Worm (Caenorhabditis elegans) whole organism, young adult: ENCODE measurements around the gene F21C10.18.

Source experiments
- B0336.3 ChIP-seq: fragments of 200-800 bp; sonication (Bioruptor generic); IDR thresholded peaks from 2 replicates; pipeline ENCODE4 v1.3.6; 2022; ENCODE audit warnings: missing genetic modification characterization, missing compliant biosample characterization
- C17E4.6 ChIP-seq: fragments of 200-800 bp; sonication (Bioruptor generic); IDR thresholded peaks from 2 replicates; pipeline ENCODE4 v1.3.6; 2022; ENCODE audit warnings: missing genetic modification reagents, missing genetic modification characterization, missing compliant biosample characterization
- F22D6.2 ChIP-seq: sonication (generic microtip); optimal IDR thresholded peaks from 2 replicates; lab custom pipeline; 2016; ENCODE audit warnings: mild to moderate bottlenecking, missing genetic modification characterization, missing compliant biosample characterization
- F33H1.4 ChIP-seq: fragments of 200-800 bp; sonication (Bioruptor generic); IDR thresholded peaks from 2 replicates; pipeline ENCODE4 v1.3.6; 2022; ENCODE audit warnings: missing genetic modification reagents, missing genetic modification characterization, missing compliant biosample characterization
- F55B11.4 ChIP-seq: sonication (generic microtip); optimal IDR thresholded peaks from 2 replicates; lab custom pipeline; 2016; ENCODE audit warnings: missing compliant biosample characterization, missing genetic modification characterization, borderline replicate concordance; ENCODE audit not compliant: insufficient read depth
- akir-1 ChIP-seq: fragments of 200-800 bp; sonication (Bioruptor generic); optimal IDR thresholded peaks from 2 replicates; lab custom pipeline; 2018; ENCODE audit warnings: mild to moderate bottlenecking, missing genetic modification characterization, moderate library complexity, missing compliant biosample characterization
- ama-1 ChIP-seq, 3 experiments: fragments of 150-350 bp in 1 of 3; sonication (generic microtip) in 2 of 3; optimal IDR thresholded peaks; 2 replicates each; lab custom pipeline; 2014 to 2018; ENCODE audit warnings: missing biosample characterization in 2 of 3, missing genetic modification characterization in 2 of 3, missing genetic modification reagents in 2 of 3
- aptf-3 ChIP-seq: fragments of 200-800 bp; sonication (Bioruptor generic); IDR thresholded peaks from 2 replicates; pipeline ENCODE4 v1.3.6; 2022; ENCODE audit warnings: missing genetic modification characterization, missing compliant biosample characterization
- attf-3 ChIP-seq: fragments of 200-800 bp; sonication (Bioruptor generic); conservative IDR thresholded peaks from 2 replicates; pipeline ENCODE4 v1.3.6; 2022; ENCODE audit warnings: missing genetic modification reagents, missing genetic modification characterization, missing compliant biosample characterization
- attf-5 ChIP-seq: fragments of 200-800 bp; sonication (Bioruptor generic); optimal IDR thresholded peaks from 2 replicates; lab custom pipeline; 2018; ENCODE audit warnings: mild to moderate bottlenecking, missing genetic modification characterization, missing compliant biosample characterization
- attf-6 ChIP-seq: fragments of 200-800 bp; sonication (Bioruptor generic); IDR thresholded peaks from 2 replicates; pipeline ENCODE4 v1.3.6; 2022; ENCODE audit warnings: missing genetic modification reagents, missing genetic modification characterization, missing compliant biosample characterization
- ceh-79 ChIP-seq: sonication (generic microtip); optimal IDR thresholded peaks from 2 replicates; lab custom pipeline; 2017; ENCODE audit warnings: mild to moderate bottlenecking, missing genetic modification characterization, missing compliant biosample characterization
- chd-7 ChIP-seq: sonication (generic microtip); optimal IDR thresholded peaks from 2 replicates; lab custom pipeline; 2016; ENCODE audit warnings: mild to moderate bottlenecking, missing genetic modification characterization, moderate library complexity, missing compliant biosample characterization
- efl-1 ChIP-seq: fragments of 150-350 bp; optimal IDR thresholded peaks from 2 replicates; lab custom pipeline; 2014; ENCODE audit warnings: missing biosample characterization, missing genetic modification reagents, missing genetic modification characterization
- ets-4 ChIP-seq: fragments of 200-800 bp; sonication (Bioruptor generic); optimal IDR thresholded peaks from 2 replicates; lab custom pipeline; 2018; ENCODE audit warnings: mild to moderate bottlenecking, missing genetic modification characterization, missing compliant biosample characterization
- gei-17 ChIP-seq: fragments of 200-800 bp; sonication (Bioruptor generic); optimal IDR thresholded peaks from 2 replicates; lab custom pipeline; 2018; ENCODE audit warnings: mild to moderate bottlenecking, missing genetic modification characterization, missing compliant biosample characterization
- hlh-12 ChIP-seq: sonication (generic microtip); optimal IDR thresholded peaks from 2 replicates; lab custom pipeline; 2016; ENCODE audit warnings: missing genetic modification characterization, missing compliant biosample characterization
- hmg-1.2 ChIP-seq: fragments of 200-800 bp; sonication (Bioruptor generic); IDR thresholded peaks from 2 replicates; pipeline ENCODE4 v1.3.6; 2022; ENCODE audit warnings: missing genetic modification reagents, missing genetic modification characterization, missing compliant biosample characterization
- hmg-20 ChIP-seq: fragments of 200-800 bp; sonication (Bioruptor generic); IDR thresholded peaks from 2 replicates; pipeline ENCODE4 v1.3.6; 2022; ENCODE audit warnings: missing genetic modification reagents, missing genetic modification characterization, missing compliant biosample characterization
- hrde-1 ChIP-seq: sonication (generic microtip); optimal IDR thresholded peaks from 2 replicates; lab custom pipeline; 2016; ENCODE audit warnings: missing genetic modification characterization, mild to moderate bottlenecking, missing compliant biosample characterization, moderate library complexity, missing genotype, missing genetic modification reagents, borderline replicate concordance
- let-526 ChIP-seq: fragments of 200-800 bp; sonication (Bioruptor generic); IDR thresholded peaks from 2 replicates; pipeline ENCODE4 v1.3.6; 2022; ENCODE audit warnings: missing genetic modification reagents, missing genetic modification characterization, missing compliant biosample characterization
- lin-35 ChIP-seq, 3 experiments: fragments of 150-350 bp in 2 of 3; sonication (generic microtip) in 1 of 3; optimal IDR thresholded peaks; 2 replicates each; lab custom pipeline; 2014 to 2018; ENCODE audit warnings: missing biosample characterization in 3 of 3, missing genetic modification characterization in 3 of 3, missing genetic modification reagents in 3 of 3
- lsy-27 ChIP-seq: sonication (generic microtip); optimal IDR thresholded peaks from 2 replicates; lab custom pipeline; 2017; ENCODE audit warnings: missing genetic modification characterization, mild to moderate bottlenecking, missing compliant biosample characterization, antibody characterized with exemption, missing genotype, borderline replicate concordance; ENCODE audit not compliant: insufficient read depth
- madf-10 ChIP-seq: sonication (generic microtip); optimal IDR thresholded peaks from 2 replicates; lab custom pipeline; 2016; ENCODE audit warnings: mild to moderate bottlenecking, missing genetic modification characterization, missing compliant biosample characterization
- madf-3 ChIP-seq: fragments of 200-800 bp; sonication (Bioruptor generic); IDR thresholded peaks from 2 replicates; pipeline ENCODE4 v1.3.6; 2022; ENCODE audit warnings: missing genetic modification reagents, missing genetic modification characterization, missing compliant biosample characterization
- madf-6 ChIP-seq: fragments of 200-800 bp; sonication (Bioruptor generic); IDR thresholded peaks from 2 replicates; pipeline ENCODE4 v1.3.6; 2022; ENCODE audit warnings: missing genetic modification reagents, missing genetic modification characterization, missing compliant biosample characterization
- mcd-1 ChIP-seq: fragments of 200-800 bp; sonication (Bioruptor generic); IDR thresholded peaks from 2 replicates; pipeline ENCODE4 v1.3.6; 2022; ENCODE audit warnings: missing genetic modification reagents, missing genetic modification characterization, missing compliant biosample characterization
- nfya-1 ChIP-seq: sonication (generic microtip); optimal IDR thresholded peaks from 2 replicates; lab custom pipeline; 2017; ENCODE audit warnings: antibody characterized with exemption, missing compliant biosample characterization, missing genetic modification characterization, borderline replicate concordance; ENCODE audit not compliant: insufficient read depth
- nfya-2 ChIP-seq: fragments of 200-800 bp; sonication (Bioruptor generic); IDR thresholded peaks from 2 replicates; pipeline ENCODE4 v1.3.6; 2022; ENCODE audit warnings: missing genetic modification reagents, missing genetic modification characterization, missing compliant biosample characterization
- nfyb-1 ChIP-seq: fragments of 200-800 bp; sonication (Bioruptor generic); IDR thresholded peaks from 2 replicates; pipeline ENCODE4 v1.3.6; 2022; ENCODE audit warnings: missing genetic modification reagents, missing genetic modification characterization, missing compliant biosample characterization
- nhr-120 ChIP-seq: fragments of 200-800 bp; sonication (Bioruptor generic); IDR thresholded peaks from 2 replicates; pipeline ENCODE4 v1.3.6; 2022; ENCODE audit warnings: missing genetic modification characterization, missing compliant biosample characterization
- rcor-1 ChIP-seq: fragments of 200-800 bp; sonication (Bioruptor generic); IDR thresholded peaks from 2 replicates; pipeline ENCODE4 v1.3.6; 2022; ENCODE audit warnings: missing genetic modification reagents, missing genetic modification characterization, missing compliant biosample characterization
- repo-1 ChIP-seq: sonication (generic microtip); optimal IDR thresholded peaks from 2 replicates; lab custom pipeline; 2017; ENCODE audit warnings: mild to moderate bottlenecking, missing genetic modification characterization, missing compliant biosample characterization
- snpc-3.4 ChIP-seq: sonication (generic microtip); optimal IDR thresholded peaks from 2 replicates; lab custom pipeline; 2017; ENCODE audit warnings: missing genetic modification characterization, mild to moderate bottlenecking, missing compliant biosample characterization, antibody characterized with exemption, moderate library complexity, missing genotype, missing genetic modification reagents
- snpc-4 ChIP-seq, 5 experiments: fragments of 150-350 bp in 1 of 5; sonication (generic microtip) in 4 of 5; optimal IDR thresholded peaks; 2 replicates each; lab custom pipeline; 2014 to 2018; ENCODE audit warnings: missing genetic modification characterization in 5 of 5, missing biosample characterization in 3 of 5, antibody characterized with exemption in 2 of 5, mild to moderate bottlenecking in 2 of 5, missing compliant biosample characterization in 2 of 5, missing genotype in 2 of 5, moderate library complexity in 2 of 5, missing genetic modification reagents in 1 of 5
- ztf-26 ChIP-seq: sonication (generic microtip); optimal IDR thresholded peaks from 2 replicates; lab custom pipeline; 2017; ENCODE audit warnings: missing genetic modification characterization, missing compliant biosample characterization
- ztf-28 ChIP-seq: fragments of 200-800 bp; sonication (Bioruptor generic); IDR thresholded peaks from 2 replicates; pipeline ENCODE4 v1.3.6; 2022; ENCODE audit warnings: missing genetic modification reagents, missing genetic modification characterization, missing compliant biosample characterization

Gene F21C10.18

ce11 chrV:9112467-9112866 is 4.1 kb downstream of the F21C10.18 start, which contains the start of gene F21C10.7 (continued):
- no peak for TF ChIP-seq rcor-1 (GFP tag; lab: Robert Waterston, UW)
- no peak for TF ChIP-seq ets-4 (GFP tag; lab: Kevin White, UChicago)
- TF ChIP-seq lin-35 (GFP tag; optimal IDR thresholded peaks at IDR 0.05; lab: Kevin White, UChicago) = no peak

- TF ChIP-seq efl-1 = no peak
- TF ChIP-seq F33H1.4 = no peak
- TF ChIP-seq F22D6.2 (tag; lab: Kevin White, UChicago) = no peak
- TF ChIP-seq let-526 (GFP tag; lab: Robert Waterston, UW) = no peak
- no peak for TF ChIP-seq madf-6 (GFP tag; lab: Robert Waterston, UW)
- TF ChIP-seq akir-1 (GFP tag; lab: Kevin White, UChicago) = no peak
- no peak for TF ChIP-seq ztf-26
- TF ChIP-seq madf-10 = no peak
- no peak for TF ChIP-seq nfyb-1
- no peak for TF ChIP-seq attf-5
Measured at ce11 chrV:9122004-9122403, 13.7 kb downstream of the F21C10.18 start, which contains the start of gene F21C10.13. Gene F21C10.13 (plus strand): TSS chrV:9122304.

- no peak for TF ChIP-seq mcd-1 (GFP tag; lab: Robert Waterston, UW)
- no peak for TF ChIP-seq gei-17 (GFP tag; lab: Kevin White, UChicago)
- TF ChIP-seq repo-1 (tag; lab: Kevin White, UChicago) = no peak
- no peak for TF ChIP-seq madf-6 (GFP tag; lab: Robert Waterston, UW)
- no peak for TF ChIP-seq hrde-1 (tag; lab: Kevin White, UChicago)
- no peak for TF ChIP-seq F55B11.4 (tag; lab: Kevin White, UChicago)
- no peak for TF ChIP-seq madf-3 (GFP tag; lab: Robert Waterston, UW)
- TF ChIP-seq ceh-79 (tag; lab: Kevin White, UChicago) = no peak
- TF ChIP-seq aptf-3 (GFP tag; lab: Robert Waterston, UW) = no peak
- no peak for TF ChIP-seq snpc-4 (GFP tag; optimal IDR thresholded peaks at IDR 0.05; lab: Kevin White, UChicago)
- no peak for TF ChIP-seq snpc-4 (tag; optimal IDR thresholded peaks at IDR 0.05; lab: Kevin White, UChicago)
- TF ChIP-seq akir-1 (GFP tag; lab: Kevin White, UChicago) = no peak
- TF ChIP-seq nfya-2 (GFP tag; lab: Robert Waterston, UW) = no peak
- TF ChIP-seq ztf-28 (GFP tag; lab: Robert Waterston, UW) = no peak
- TF ChIP-seq hmg-1.2 = no peak
- TF ChIP-seq snpc-3.4 (tag; lab: Kevin White, UChicago) = no peak
- TF ChIP-seq lsy-27 (tag; lab: Kevin White, UChicago) = no peak
- TF ChIP-seq chd-7 (tag; lab: Kevin White, UChicago) = no peak
- TF ChIP-seq ama-1 (optimal IDR thresholded peaks at IDR 0.05; lab: Kevin White, UChicago) = no peak
- no peak for TF ChIP-seq ama-1 (GFP tag; optimal IDR thresholded peaks at IDR 0.05; lab: Kevin White, UChicago)
Measured at ce11 chrV:9123186-9123585, 14.9 kb downstream of the F21C10.18 start, which contains the start of gene F21C10.11. Gene F21C10.11 (plus strand): TSS chrV:9123486.

- TF ChIP-seq F55B11.4 (tag; lab: Kevin White, UChicago) (no peak), hmg-20 (GFP tag; lab: Robert Waterston, UW) (no peak), ama-1 (optimal IDR thresholded peaks at IDR 0.05; lab: Kevin White, UChicago) (no peak), ama-1 (GFP tag; optimal IDR thresholded peaks at IDR 0.05; lab: Kevin White, UChicago) (no peak), C17E4.6 (GFP tag; lab: Robert Waterston, UW) (no peak), hrde-1 (tag; lab: Kevin White, UChicago) (no peak), attf-6 (no peak), hlh-12 (tag; lab: Kevin White, UChicago) (no peak), attf-3 (GFP tag; lab: Robert Waterston, UW) (no peak), B0336.3 (GFP tag; lab: Robert Waterston, UW) (no peak), nhr-120 (GFP tag; lab: Robert Waterston, UW) (no peak), nfya-1 (no peak), mcd-1 (GFP tag; lab: Robert Waterston, UW) (no peak)
Measured at ce11 chrV:9124180-9124579, 15.9 kb downstream of the F21C10.18 start, which contains the start of gene F21C10.6. Gene F21C10.6 (plus strand): TSS chrV:9124480.
